Worm (Caenorhabditis elegans): ENCODE measurements around the gene Y50E8A.10.
"Not testable (repeated sequence)": the region's sequence is repeated elsewhere in the genome, so short reads cannot be mapped to it uniquely, and the experiment has no call there.

ce11 chrV:14826952-14827351 is 47.2 kb downstream of the Y50E8A.10 start, which contains the start of gene nspa-8:
- not testable (repeated sequence) for TF ChIP-seq sptf-1, lin-13, mep-1, zip-8, pha-4, nhr-237 (tag; optimal IDR thresholded peaks at IDR 0.05)

Data from whole organism, mixed stage, embryonic.